Fruit fly (Drosophila melanogaster) whole organism, adult: Measurements from ENCODE around the gene CG34292.
A peak's percentile ranks its signal among the peaks of the same experiment; 100 is the strongest.

Experiments
- CG11617 ChIP-seq: fragments of 200-800 bp; sonication (Bioruptor generic); optimal IDR thresholded peaks from 2 replicates; lab custom pipeline; 2017; ENCODE audit warnings: mild to moderate bottlenecking, missing biosample characterization, missing genetic modification reagents, missing genetic modification characterization
- CG12768 ChIP-seq: fragments of 200-800 bp; sonication (Bioruptor generic); optimal IDR thresholded peaks from 2 replicates; lab custom pipeline; 2017; ENCODE audit warnings: missing biosample characterization, missing genetic modification characterization, mild to moderate bottlenecking, moderate library complexity, missing genetic modification reagents
- CG14711 ChIP-seq: fragments of 200-800 bp; sonication (Bioruptor generic); optimal IDR thresholded peaks from 2 replicates; lab custom pipeline; 2018; ENCODE audit warnings: missing biosample characterization, mild to moderate bottlenecking, missing genetic modification characterization, moderate library complexity
- CG1620 ChIP-seq: fragments of 200-800 bp; sonication (Bioruptor generic); optimal IDR thresholded peaks from 2 replicates; lab custom pipeline; 2016; ENCODE audit warnings: missing biosample characterization, missing genetic modification characterization
- CG33017 ChIP-seq: fragments of 200-800 bp; sonication (Bioruptor generic); optimal IDR thresholded peaks from 2 replicates; lab custom pipeline; 2018; ENCODE audit warnings: missing biosample characterization, mild to moderate bottlenecking, missing genetic modification characterization, moderate library complexity
- CG5204 ChIP-seq: fragments of 200-800 bp; sonication (Bioruptor generic); optimal IDR thresholded peaks from 2 replicates; lab custom pipeline; 2016; ENCODE audit warnings: missing biosample characterization, missing genetic modification characterization
- CG7045 ChIP-seq: fragments of 200-800 bp; sonication (Bioruptor generic); optimal IDR thresholded peaks from 2 replicates; lab custom pipeline; 2017; ENCODE audit warnings: missing biosample characterization, mild to moderate bottlenecking, missing genetic modification characterization
- CG7101 ChIP-seq: fragments of 200-800 bp; sonication (Bioruptor generic); optimal IDR thresholded peaks from 2 replicates; lab custom pipeline; 2018; ENCODE audit warnings: missing biosample characterization, mild to moderate bottlenecking, missing genetic modification characterization, moderate library complexity
- Clk ChIP-seq: fragments of 200-800 bp; sonication (Bioruptor generic); optimal IDR thresholded peaks from 2 replicates; lab custom pipeline; 2017; ENCODE audit warnings: missing biosample characterization, missing genetic modification characterization
- Crg-1 ChIP-seq: fragments of 200-800 bp; sonication (Bioruptor generic); optimal IDR thresholded peaks from 2 replicates; lab custom pipeline; 2016; ENCODE audit warnings: missing biosample characterization, missing genetic modification characterization
- Hr96 ChIP-seq: fragments of 200-800 bp; sonication (Bioruptor generic); optimal IDR thresholded peaks from 2 replicates; lab custom pipeline; 2016; ENCODE audit warnings: missing biosample characterization, missing genetic modification characterization
- Mnt ChIP-seq: fragments of 200-800 bp; sonication (Bioruptor generic); optimal IDR thresholded peaks from 2 replicates; lab custom pipeline; 2016; ENCODE audit warnings: missing biosample characterization, mild to moderate bottlenecking, missing genetic modification characterization
- bab1 ChIP-seq: fragments of 200-800 bp; sonication (Bioruptor generic); optimal IDR thresholded peaks from 3 replicates; lab custom pipeline; 2019; ENCODE audit warnings: missing biosample characterization, mild to moderate bottlenecking, missing genetic modification characterization, moderate library complexity
- cic ChIP-seq: fragments of 200-800 bp; sonication (Bioruptor generic); optimal IDR thresholded peaks from 2 replicates; lab custom pipeline; 2017; ENCODE audit warnings: missing biosample characterization, mild to moderate bottlenecking, missing genetic modification characterization, moderate library complexity
- cnc ChIP-seq, 2 experiments: fragments of >200 bp; optimal IDR thresholded peaks; 2 replicates each; lab custom pipeline; 2017
- kay ChIP-seq: fragments of 200-800 bp; sonication (Bioruptor generic); peaks from one replicate; lab custom pipeline; 2016; ENCODE audit warnings: missing biosample characterization, missing genetic modification characterization, borderline replicate concordance
- ovo ChIP-seq: fragments of 200-800 bp; sonication (Bioruptor generic); optimal IDR thresholded peaks from 2 replicates; lab custom pipeline; 2016; ENCODE audit warnings: missing biosample characterization, missing genetic modification characterization
- pad ChIP-seq: fragments of 200-800 bp; sonication (Bioruptor generic); optimal IDR thresholded peaks from 3 replicates; lab custom pipeline; 2017; ENCODE audit warnings: missing biosample characterization, missing genetic modification characterization, mild to moderate bottlenecking, moderate library complexity, missing genetic modification reagents
- tj ChIP-seq: fragments of 200-800 bp; sonication (Bioruptor generic); optimal IDR thresholded peaks from 3 replicates; lab custom pipeline; 2017; ENCODE audit warnings: missing biosample characterization, mild to moderate bottlenecking, missing genetic modification characterization, moderate library complexity
- toe ChIP-seq: fragments of 200-800 bp; sonication (Bioruptor generic); optimal IDR thresholded peaks from 2 replicates; lab custom pipeline; 2016; ENCODE audit warnings: missing biosample characterization, missing genetic modification characterization

The CG34292 gene

dm6 chr3R:27109458-27109857, 47.4 kb downstream of the CG34292 start:
- TF ChIP-seq CG5204 (GFP tag; lab: Kevin White, UChicago): no peak
- no peak for TF ChIP-seq CG33017 (tag; lab: Kevin White, UChicago)
- no peak for TF ChIP-seq toe
- no peak for TF ChIP-seq ovo (GFP tag; lab: Kevin White, UChicago)
- TF ChIP-seq Clk (GFP tag; lab: Kevin White, UChicago): no peak
- no peak for TF ChIP-seq cnc (optimal IDR thresholded peaks at IDR 0.05; lab: Kevin White, UChicago)
- no peak for TF ChIP-seq CG12768 (GFP tag; lab: Kevin White, UChicago)
- no peak for TF ChIP-seq CG14711 (tag; lab: Kevin White, UChicago)
- no peak for TF ChIP-seq CG7045 (GFP tag; lab: Kevin White, UChicago)
- TF ChIP-seq Mnt (GFP tag; lab: Kevin White, UChicago): no peak
- no peak for TF ChIP-seq Hr96 (GFP tag; lab: Kevin White, UChicago)
- TF ChIP-seq CG11617 (GFP tag; lab: Kevin White, UChicago): no peak
- no peak for TF ChIP-seq CG1620
- TF ChIP-seq kay: no peak
- no peak for TF ChIP-seq cic (GFP tag; lab: Kevin White, UChicago)
- no peak for TF ChIP-seq bab1 (GFP tag; lab: Kevin White, UChicago)
- TF ChIP-seq CG7101: no peak
- TF ChIP-seq tj (GFP tag; lab: Kevin White, UChicago): no peak
- no peak for TF ChIP-seq Crg-1 (GFP tag; lab: Kevin White, UChicago)
- no peak for TF ChIP-seq pad (GFP tag; lab: Kevin White, UChicago)

- TF ChIP-seq Mnt (GFP tag; lab: Kevin White, UChicago): peak; percentile 90
- no peak for TF ChIP-seq kay
- TF ChIP-seq cic (GFP tag; lab: Kevin White, UChicago): peak; percentile 96
- peak; percentile 92 for TF ChIP-seq bab1 (GFP tag; lab: Kevin White, UChicago)
- peak; percentile 83 for TF ChIP-seq Clk (GFP tag; lab: Kevin White, UChicago)
- peak; percentile 91 for TF ChIP-seq CG1620
- TF ChIP-seq CG33017 (tag; lab: Kevin White, UChicago): peak; percentile 85
- peak; percentile 90 for TF ChIP-seq CG12768 (GFP tag; lab: Kevin White, UChicago)
- peak; percentile 86 for TF ChIP-seq CG7101
- TF ChIP-seq ovo (GFP tag; lab: Kevin White, UChicago): peak; percentile 81
- TF ChIP-seq CG14711 (tag; lab: Kevin White, UChicago): peak; percentile 85
- peak; percentile 93 for TF ChIP-seq toe
- peak; percentile 83 for TF ChIP-seq Crg-1 (GFP tag; lab: Kevin White, UChicago)
- peak; percentile 90 for TF ChIP-seq CG11617 (GFP tag; lab: Kevin White, UChicago)
- peak; percentile 84 for TF ChIP-seq Hr96 (GFP tag; lab: Kevin White, UChicago)
- TF ChIP-seq CG5204 (GFP tag; lab: Kevin White, UChicago): peak; percentile 88
- peak; percentile 91 for TF ChIP-seq CG7045 (GFP tag; lab: Kevin White, UChicago)
- TF ChIP-seq cnc (optimal IDR thresholded peaks at IDR 0.05; lab: Kevin White, UChicago): no peak
- peak; percentile 86 for TF ChIP-seq tj (GFP tag; lab: Kevin White, UChicago)
- TF ChIP-seq pad (GFP tag; lab: Kevin White, UChicago): peak; percentile 76
Observed at dm6 chr3R:27111784-27112602, 50.0 kb downstream of the CG34292 start, which contains the start of the genes gb and CG5815. TSS of gene gb (minus strand) at chr3R:27112270. TSS of gene CG5815 (plus strand) at chr3R:27112566.
